Worm (Caenorhabditis elegans) whole organism, young adult: ENCODE results near the gene nhr-257.

Experiments used
- F49E8.2 ChIP-seq: sonication (generic microtip); optimal IDR thresholded peaks from 3 replicates; lab custom pipeline; 2017; ENCODE audit warnings: missing genetic modification characterization, mild to moderate bottlenecking, missing compliant biosample characterization, antibody characterized with exemption, moderate library complexity; ENCODE audit not compliant: insufficient read depth
- ama-1 ChIP-seq, 3 experiments: fragments of 150-350 bp in 1 of 3; sonication (generic microtip) in 2 of 3; optimal IDR thresholded peaks; 2 replicates each; lab custom pipeline; 2014 to 2018; ENCODE audit warnings: missing biosample characterization in 2 of 3, missing genetic modification characterization in 2 of 3, missing genetic modification reagents in 2 of 3
- hmg-20 ChIP-seq: fragments of 200-800 bp; sonication (Bioruptor generic); IDR thresholded peaks from 2 replicates; pipeline ENCODE4 v1.3.6; 2022; ENCODE audit warnings: missing genetic modification reagents, missing genetic modification characterization, missing compliant biosample characterization

DNA sequence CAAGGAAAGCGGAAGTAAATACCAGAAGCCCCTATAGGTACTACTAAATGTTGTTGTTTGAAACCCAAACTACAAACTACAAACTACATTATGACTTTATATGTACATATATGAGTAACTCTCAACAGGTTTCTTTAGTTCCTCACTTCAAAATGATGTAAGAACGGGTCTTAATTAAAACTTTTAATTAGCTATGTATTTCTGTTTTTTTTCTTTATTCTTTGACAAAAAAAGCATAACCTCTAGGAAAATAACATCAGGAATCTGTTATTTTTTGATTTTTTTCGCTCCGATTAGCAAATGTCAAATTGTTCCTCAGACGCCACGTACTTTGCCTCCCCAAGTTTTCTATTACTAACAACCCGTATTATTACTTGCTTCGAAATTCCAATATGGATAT, 25.6 kb downstream of the nhr-257 start, which contains the start of gene srh-250:
- TF ChIP-seq hmg-20 (GFP tag; lab: Robert Waterston, UW) (no peak), ama-1 (optimal IDR thresholded peaks at IDR 0.05; lab: Kevin White, UChicago) (no peak), ama-1 (GFP tag; optimal IDR thresholded peaks at IDR 0.05; lab: Kevin White, UChicago) (no peak), F49E8.2 (no peak)
